Worm (Caenorhabditis elegans) whole organism, L1 larva: ENCODE data around the gene sel-7.

ENCODE experiments used
- C04F5.9 ChIP-seq: sonication (generic microtip); optimal IDR thresholded peaks from 2 replicates; lab custom pipeline; 2016; ENCODE audit warnings: missing genetic modification characterization, missing compliant biosample characterization
- F16B12.6 ChIP-seq: fragments of 150-350 bp; optimal IDR thresholded peaks from 2 replicates; lab custom pipeline; 2014; ENCODE audit warnings: missing biosample characterization, missing genetic modification characterization
- blmp-1 ChIP-seq: fragments of 150-350 bp; optimal IDR thresholded peaks from 2 replicates; lab custom pipeline; 2014; ENCODE audit warnings: missing biosample characterization, missing genetic modification characterization
- ceh-8 ChIP-seq: fragments of 200-800 bp; sonication (Bioruptor generic); optimal IDR thresholded peaks from 2 replicates; lab custom pipeline; 2018; ENCODE audit warnings: mild to moderate bottlenecking, missing genetic modification characterization, moderate library complexity, missing compliant biosample characterization
- ceh-90 ChIP-seq: sonication (generic microtip); optimal IDR thresholded peaks from 2 replicates; lab custom pipeline; 2016; ENCODE audit warnings: missing genetic modification characterization, missing compliant biosample characterization
- ces-1 ChIP-seq: fragments of 150-350 bp; optimal IDR thresholded peaks from 2 replicates; lab custom pipeline; 2014; ENCODE audit warnings: missing biosample characterization, missing genetic modification reagents, missing genetic modification characterization
- efl-1 ChIP-seq, 4 experiments: fragments of 150-350 bp; optimal IDR thresholded peaks in 3 of 4; peaks in 1 of 4; 1 replicate in 1 of 4; 2 replicates in 3 of 4; lab custom pipeline; 2014; ENCODE audit warnings: missing biosample characterization in 2 of 4, missing genetic modification characterization in 2 of 4, missing genetic modification reagents in 2 of 4
- egl-13 ChIP-seq: sonication (generic microtip); optimal IDR thresholded peaks from 2 replicates; lab custom pipeline; 2016; ENCODE audit warnings: missing genotype, missing genetic modification reagents, missing genetic modification characterization, missing compliant biosample characterization
- egl-27 ChIP-seq, 2 experiments: fragments of 150-350 bp in 1 of 2; sonication (generic microtip); optimal IDR thresholded peaks; 3 replicates each; lab custom pipeline; 2017 to 2018; ENCODE audit warnings: missing biosample characterization in 2 of 2, missing genetic modification characterization in 2 of 2, missing genetic modification reagents in 2 of 2
- ets-5 ChIP-seq: fragments of 200-800 bp; sonication (Bioruptor generic); IDR thresholded peaks from 2 replicates; pipeline ENCODE4 v1.3.6; 2022; ENCODE audit warnings: missing genetic modification characterization, missing compliant biosample characterization
- fkh-10 ChIP-seq: sonication (generic microtip); optimal IDR thresholded peaks from 2 replicates; lab custom pipeline; 2017; ENCODE audit warnings: missing biosample characterization, missing genetic modification reagents, missing genetic modification characterization
- fkh-4 ChIP-seq: sonication (generic microtip); optimal IDR thresholded peaks from 2 replicates; lab custom pipeline; 2016; ENCODE audit warnings: missing compliant biosample characterization, missing genetic modification characterization, borderline replicate concordance
- fkh-8 ChIP-seq: sonication (generic microtip); optimal IDR thresholded peaks from 2 replicates; lab custom pipeline; 2016; ENCODE audit warnings: mild to moderate bottlenecking, missing genetic modification characterization, missing compliant biosample characterization
- fos-1 ChIP-seq: fragments of 150-350 bp; optimal IDR thresholded peaks from 2 replicates; lab custom pipeline; 2014; ENCODE audit warnings: missing biosample characterization, missing genetic modification characterization
- hlh-4 ChIP-seq: sonication (generic microtip); optimal IDR thresholded peaks from 2 replicates; lab custom pipeline; 2016; ENCODE audit warnings: mild to moderate bottlenecking, missing genetic modification characterization, missing compliant biosample characterization
- isw-1 ChIP-seq: fragments of 200-800 bp; sonication (Bioruptor generic); IDR thresholded peaks from 2 replicates; pipeline ENCODE4 v1.3.6; 2022; ENCODE audit warnings: missing genetic modification characterization, missing compliant biosample characterization
- jun-1 ChIP-seq: fragments of 150-350 bp; optimal IDR thresholded peaks from 2 replicates; lab custom pipeline; 2014; ENCODE audit warnings: missing biosample characterization, missing genetic modification reagents, missing genetic modification characterization
- lin-14 ChIP-seq: fragments of 200-800 bp; sonication (Bioruptor generic); optimal IDR thresholded peaks from 2 replicates; lab custom pipeline; 2018; ENCODE audit warnings: mild to moderate bottlenecking, missing genetic modification characterization, moderate library complexity, missing compliant biosample characterization
- lin-35 ChIP-seq, 2 experiments: fragments of 150-350 bp; optimal IDR thresholded peaks; 2 replicates each; lab custom pipeline; 2014; ENCODE audit warnings: missing biosample characterization in 2 of 2, missing genetic modification characterization in 2 of 2, missing genetic modification reagents in 2 of 2
- lir-3 ChIP-seq: sonication (generic microtip); optimal IDR thresholded peaks from 2 replicates; lab custom pipeline; 2016; ENCODE audit warnings: mild to moderate bottlenecking, missing genetic modification characterization, moderate library complexity, missing compliant biosample characterization; ENCODE audit not compliant: poor library complexity
- lsy-2 ChIP-seq, 2 experiments: fragments of 150-350 bp; optimal IDR thresholded peaks; 2 replicates each; lab custom pipeline; 2014; ENCODE audit warnings: missing biosample characterization in 2 of 2, missing genetic modification characterization in 2 of 2
- nhr-19 ChIP-seq: fragments of 200-800 bp; sonication (Bioruptor generic); conservative IDR thresholded peaks from 2 replicates; pipeline ENCODE4 v1.3.6; 2022; ENCODE audit warnings: missing genetic modification characterization, missing compliant biosample characterization
- nhr-47 ChIP-seq: sonication (generic microtip); optimal IDR thresholded peaks from 2 replicates; lab custom pipeline; 2016; ENCODE audit warnings: mild to moderate bottlenecking, missing genetic modification characterization, moderate library complexity, missing compliant biosample characterization
- nhr-71 ChIP-seq: sonication (generic microtip); optimal IDR thresholded peaks from 2 replicates; lab custom pipeline; 2016; ENCODE audit warnings: mild to moderate bottlenecking, missing genetic modification characterization, moderate library complexity, missing compliant biosample characterization
- nhr-76 ChIP-seq: sonication (generic microtip); optimal IDR thresholded peaks from 2 replicates; lab custom pipeline; 2017; ENCODE audit warnings: missing biosample characterization, missing genetic modification characterization
- nhr-90 ChIP-seq: sonication (generic microtip); optimal IDR thresholded peaks from 2 replicates; lab custom pipeline; 2016; ENCODE audit warnings: mild to moderate bottlenecking, missing genetic modification characterization, missing compliant biosample characterization; ENCODE audit not compliant: poor library complexity
- snu-23 ChIP-seq: sonication (generic microtip); optimal IDR thresholded peaks from 2 replicates; lab custom pipeline; 2016; ENCODE audit warnings: missing genetic modification characterization, missing compliant biosample characterization
- swsn-7 ChIP-seq: sonication (generic microtip); optimal IDR thresholded peaks from 2 replicates; lab custom pipeline; 2016; ENCODE audit warnings: missing genetic modification characterization, missing compliant biosample characterization
- unc-30 ChIP-seq: sonication (generic microtip); optimal IDR thresholded peaks from 2 replicates; lab custom pipeline; 2017; ENCODE audit warnings: missing biosample characterization, missing genetic modification characterization
- unc-86 ChIP-seq: sonication (generic microtip); optimal IDR thresholded peaks from 2 replicates; lab custom pipeline; 2016; ENCODE audit warnings: missing genetic modification characterization, missing compliant biosample characterization
- unc-98 ChIP-seq: fragments of 200-800 bp; sonication (Bioruptor generic); IDR thresholded peaks from 2 replicates; pipeline ENCODE4 v1.3.6; 2022; ENCODE audit warnings: missing genetic modification characterization, missing compliant biosample characterization
- vab-15 ChIP-seq: sonication (generic microtip); optimal IDR thresholded peaks from 2 replicates; lab custom pipeline; 2017; ENCODE audit warnings: missing genotype, mild to moderate bottlenecking, missing genetic modification characterization, missing compliant biosample characterization
- zip-4 ChIP-seq: fragments of 200-800 bp; sonication (Bioruptor generic); optimal IDR thresholded peaks from 2 replicates; lab custom pipeline; 2018; ENCODE audit warnings: mild to moderate bottlenecking, missing genetic modification characterization, moderate library complexity, missing compliant biosample characterization
- ztf-11 ChIP-seq, 2 experiments: sonication (generic microtip); optimal IDR thresholded peaks; 2 replicates each; lab custom pipeline; 2016 to 2017; ENCODE audit warnings: missing genetic modification characterization in 2 of 2, missing biosample characterization in 1 of 2, missing compliant biosample characterization in 1 of 2

sel-7 gene

ce11 chrX:14359571-14359970 lies 19.3 kb upstream of the sel-7 start:
- TF ChIP-seq blmp-1 (tag; lab: Kevin White, UChicago) (no peak), fkh-10 (GFP tag; lab: Kevin White, UChicago) (peak; percentile 47), lin-14 (GFP tag; lab: Kevin White, UChicago) (peak; percentile 39)

DNA sequence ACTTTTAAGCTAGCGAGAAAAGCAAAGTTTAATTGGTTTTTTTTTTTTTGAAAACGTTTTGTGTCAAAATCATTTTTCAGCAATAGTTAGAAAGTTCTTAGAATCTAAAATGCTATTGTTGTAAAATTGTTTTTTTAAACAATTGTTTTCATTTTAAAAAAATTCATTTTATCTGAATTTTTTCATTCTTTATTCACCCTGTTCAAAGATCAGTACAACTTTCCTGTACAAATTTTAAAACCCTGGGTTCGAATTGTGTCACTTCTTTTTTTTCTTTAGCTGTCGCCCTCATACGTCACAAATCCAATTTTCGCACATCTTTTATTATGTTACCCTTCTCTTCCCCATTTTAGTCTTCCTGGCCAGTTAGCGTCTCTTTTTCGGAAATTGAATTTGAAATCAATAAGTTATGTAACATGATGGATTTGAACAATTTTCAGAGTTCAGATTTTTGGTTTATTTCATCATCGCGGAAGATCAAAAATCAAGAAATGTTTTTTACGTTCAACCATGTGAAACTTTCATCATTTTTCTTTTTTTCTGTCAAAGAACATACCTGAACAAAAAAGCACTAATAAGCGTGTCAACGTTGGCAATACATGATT lies 16.5 kb upstream of the sel-7 start:
- TF ChIP-seq nhr-71 (tag; lab: Kevin White, UChicago) = peak; percentile 60
- TF ChIP-seq ets-5 (GFP tag; lab: Robert Waterston, UW) = no peak
- no peak for TF ChIP-seq nhr-76 (tag; lab: Kevin White, UChicago)
- TF ChIP-seq nhr-19 (GFP tag; lab: Robert Waterston, UW) = no peak
- TF ChIP-seq lir-3 = no peak
- TF ChIP-seq isw-1 = no peak
- TF ChIP-seq fkh-10 (GFP tag; lab: Kevin White, UChicago) = peak; percentile 98
- TF ChIP-seq ceh-90 (tag; lab: Kevin White, UChicago) = no peak
- no peak for TF ChIP-seq ztf-11 (tag; optimal IDR thresholded peaks at IDR 0.05; lab: Kevin White, UChicago)
- peak; percentile 9 to 15 for TF ChIP-seq lsy-2 (tag; optimal IDR thresholded peaks at IDR 0.05; lab: Kevin White, UChicago)
- peak; percentile 47 for TF ChIP-seq ceh-8 (GFP tag; lab: Kevin White, UChicago)
- no peak for TF ChIP-seq unc-30 (tag; lab: Kevin White, UChicago)
- TF ChIP-seq hlh-4 (tag; lab: Kevin White, UChicago) = no peak
- no peak for TF ChIP-seq lin-35 (GFP tag; optimal IDR thresholded peaks at IDR 0.05; lab: Kevin White, UChicago)
- TF ChIP-seq nhr-90 (tag; lab: Kevin White, UChicago) = no peak
- TF ChIP-seq vab-15 = no peak
- TF ChIP-seq unc-98 = no peak
- TF ChIP-seq swsn-7 = peak; percentile 28
- peak; percentile 91 for TF ChIP-seq lin-14 (GFP tag; lab: Kevin White, UChicago)
- TF ChIP-seq ces-1 (GFP tag; lab: Kevin White, UChicago) = peak; percentile 98
- TF ChIP-seq nhr-47 (tag; lab: Kevin White, UChicago) = peak; percentile 50
- TF ChIP-seq fos-1 (tag; lab: Kevin White, UChicago) = no peak

- TF ChIP-seq nhr-47 (tag; lab: Kevin White, UChicago) = no peak
- TF ChIP-seq C04F5.9 (tag; lab: Kevin White, UChicago) = no peak
- no peak for TF ChIP-seq fkh-4 (tag; lab: Kevin White, UChicago)
- TF ChIP-seq zip-4 (GFP tag; lab: Kevin White, UChicago) = no peak
- TF ChIP-seq ets-5 (GFP tag; lab: Robert Waterston, UW) = no peak
- no peak for TF ChIP-seq nhr-76 (tag; lab: Kevin White, UChicago)
- no peak for TF ChIP-seq blmp-1 (tag; lab: Kevin White, UChicago)
- TF ChIP-seq lir-3 = no peak
- TF ChIP-seq F16B12.6 (tag; lab: Kevin White, UChicago) = no peak
- no peak for TF ChIP-seq efl-1 (optimal IDR thresholded peaks at IDR 0.05; lab: Kevin White, UChicago)
- TF ChIP-seq efl-1 (GFP tag; optimal IDR thresholded peaks at IDR 0.05 in 1 of 2; lab: Kevin White, UChicago) = no peak
- TF ChIP-seq fos-1 (tag; lab: Kevin White, UChicago) = no peak
- TF ChIP-seq fkh-8 = no peak
- TF ChIP-seq ztf-11 (tag; optimal IDR thresholded peaks at IDR 0.05; lab: Kevin White, UChicago) = no peak
- TF ChIP-seq egl-13 (tag; lab: Kevin White, UChicago) = no peak
- no peak for TF ChIP-seq egl-27 (tag; optimal IDR thresholded peaks at IDR 0.05; lab: Kevin White, UChicago)
- no peak for TF ChIP-seq unc-86
- no peak for TF ChIP-seq ceh-8 (GFP tag; lab: Kevin White, UChicago)
- TF ChIP-seq hlh-4 (tag; lab: Kevin White, UChicago) = no peak
- no peak for TF ChIP-seq jun-1
- no peak for TF ChIP-seq snu-23 (GFP tag; lab: Kevin White, UChicago)
Measured at ce11 chrX:14355034-14355433, 14.8 kb upstream of the sel-7 start.
